Worm (Caenorhabditis elegans): ENCODE results near the gene cah-2.
"Not testable (repeated sequence)": the region's sequence is repeated elsewhere in the genome, so short reads cannot be mapped to it uniquely, and the experiment has no call there.

ce11 chrII:7434958-7435357 is 48.0 kb downstream of the cah-2 start, which contains the start of gene K02A2.1:
- not testable (repeated sequence) for TF ChIP-seq hmbx-1 (tag; optimal IDR thresholded peaks at IDR 0.05); sea-1 (GFP tag; conservative IDR thresholded peaks at IDR 0.05); aly-1 (tag; optimal IDR thresholded peaks at IDR 0.05); scrt-1 (GFP tag; IDR thresholded peaks at IDR 0.05); ama-1 (optimal IDR thresholded peaks at IDR 0.05); B0310.2 (tag; optimal IDR thresholded peaks at IDR 0.05); hnd-1 (tag; optimal IDR thresholded peaks at IDR 0.05); flt-1 (GFP tag; IDR thresholded peaks at IDR 0.05); tbx-37 (GFP tag; conservative IDR thresholded peaks at IDR 0.05); ceh-13 (GFP tag; optimal IDR thresholded peaks at IDR 0.05)
